Fruit fly (Drosophila melanogaster) whole organism, embryonic: Measurements from ENCODE around the gene UbcE2H.

Experiments used
- Atf-2 ChIP-seq: fragments of 200-800 bp; sonication (Bioruptor generic); optimal IDR thresholded peaks from 2 replicates; lab custom pipeline; 2016; ENCODE audit warnings: missing biosample characterization, missing genetic modification characterization
- Awh ChIP-seq: fragments of 200-800 bp; sonication (Bioruptor generic); IDR thresholded peaks from 2 replicates; pipeline ENCODE4, ENCODE4 v1.3.6; 2022; ENCODE audit warnings: missing biosample characterization, missing genetic modification characterization
- CG10979 ChIP-seq: fragments of 200-800 bp; sonication (Bioruptor generic); optimal IDR thresholded peaks from 2 replicates; lab custom pipeline; 2018; ENCODE audit warnings: missing biosample characterization, mild to moderate bottlenecking, missing genetic modification characterization, moderate library complexity
- CG11696 ChIP-seq: fragments of 200-800 bp; sonication (Bioruptor generic); IDR thresholded peaks from 2 replicates; pipeline ENCODE4 v1.3.6; 2022; ENCODE audit warnings: missing biosample characterization, missing genetic modification characterization
- CG11723 ChIP-seq: fragments of 200-800 bp; sonication (Bioruptor generic); optimal IDR thresholded peaks from 2 replicates; lab custom pipeline; 2017; ENCODE audit warnings: missing biosample characterization, mild to moderate bottlenecking, missing genetic modification characterization
- CG12104 ChIP-seq: fragments of 200-800 bp; sonication (Bioruptor generic); optimal IDR thresholded peaks from 3 replicates; lab custom pipeline; 2016; ENCODE audit warnings: missing biosample characterization, missing genetic modification characterization
- CG13775 ChIP-seq: fragments of 200-800 bp; sonication (Bioruptor generic); optimal IDR thresholded peaks from 3 replicates; lab custom pipeline; 2017; ENCODE audit warnings: missing biosample characterization, mild to moderate bottlenecking, missing genetic modification characterization
- CG14050 ChIP-seq: fragments of 200-800 bp; sonication (Bioruptor generic); IDR thresholded peaks from 3 replicates; pipeline ENCODE4 v1.3.6; 2022; ENCODE audit warnings: missing biosample characterization, missing genetic modification characterization
- CG14710 ChIP-seq: fragments of 200-800 bp; sonication (Bioruptor generic); optimal IDR thresholded peaks from 3 replicates; lab custom pipeline; 2019; ENCODE audit warnings: missing biosample characterization, mild to moderate bottlenecking, missing genetic modification characterization, moderate library complexity
- CG14860 ChIP-seq: fragments of 200-800 bp; sonication (Bioruptor generic); IDR thresholded peaks from 3 replicates; pipeline ENCODE4 v1.3.6; 2022; ENCODE audit warnings: missing biosample characterization, missing genetic modification characterization; ENCODE audit not compliant: partially characterized antibody
- CG17361 ChIP-seq: fragments of 200-800 bp; sonication (Bioruptor generic); IDR thresholded peaks from 3 replicates; pipeline ENCODE4 v1.3.6; 2022; ENCODE audit warnings: missing biosample characterization, missing genetic modification characterization
- CG17912 ChIP-seq: fragments of 200-800 bp; sonication (Bioruptor generic); optimal IDR thresholded peaks from 2 replicates; lab custom pipeline; 2018; ENCODE audit warnings: missing biosample characterization, mild to moderate bottlenecking, missing genetic modification characterization
- CG30020 ChIP-seq: fragments of 200-800 bp; optimal IDR thresholded peaks from 2 replicates; lab custom pipeline; 2019; ENCODE audit warnings: missing biosample characterization, mild to moderate bottlenecking, missing genetic modification characterization, moderate library complexity
- CG33557 ChIP-seq: fragments of 200-800 bp; sonication (Bioruptor generic); optimal IDR thresholded peaks from 2 replicates; lab custom pipeline; 2019; ENCODE audit warnings: missing biosample characterization, mild to moderate bottlenecking, missing genetic modification characterization, moderate library complexity
- CG4404 ChIP-seq: fragments of 200-800 bp; sonication (Bioruptor generic); IDR thresholded peaks from 2 replicates; pipeline ENCODE4 v1.3.6; 2022; ENCODE audit warnings: missing biosample characterization, missing genetic modification characterization
- CG4424 ChIP-seq: fragments of 200-800 bp; sonication (Bioruptor generic); optimal IDR thresholded peaks from 3 replicates; lab custom pipeline; 2016; ENCODE audit warnings: missing biosample characterization, missing genetic modification characterization
- CG6654 ChIP-seq: fragments of 200-800 bp; sonication (Bioruptor generic); optimal IDR thresholded peaks from 2 replicates; lab custom pipeline; 2017; ENCODE audit warnings: missing biosample characterization, mild to moderate bottlenecking, missing genetic modification characterization
- CG7271 ChIP-seq: fragments of 200-800 bp; sonication (Bioruptor generic); optimal IDR thresholded peaks from 2 replicates; lab custom pipeline; 2018; ENCODE audit warnings: missing biosample characterization, mild to moderate bottlenecking, missing genetic modification characterization, moderate library complexity
- CG8290 ChIP-seq, 3 experiments: fragments of 200-800 bp; sonication (Bioruptor generic); optimal IDR thresholded peaks; 2 replicates each; lab custom pipeline; 2016 to 2019; ENCODE audit warnings: missing biosample characterization in 3 of 3, missing genetic modification characterization in 3 of 3, mild to moderate bottlenecking in 2 of 3, moderate library complexity in 1 of 3
- CG8388 ChIP-seq: fragments of 200-800 bp; sonication (Bioruptor generic); optimal IDR thresholded peaks from 2 replicates; lab custom pipeline; 2019; ENCODE audit warnings: missing biosample characterization, mild to moderate bottlenecking, missing genetic modification characterization, moderate library complexity
- D ChIP-seq, 2 experiments: fragments of 200-800 bp in 1 of 2; fragments of >200 bp in 1 of 2; sonication (Bioruptor generic) in 1 of 2; optimal IDR thresholded peaks; 2 replicates in 1 of 2; 3 replicates in 1 of 2; lab custom pipeline; 2017; ENCODE audit warnings: mild to moderate bottlenecking in 1 of 2, missing biosample characterization in 1 of 2, missing genetic modification characterization in 1 of 2, missing genetic modification reagents in 1 of 2
- Dip2 ChIP-seq: fragments of 200-800 bp; sonication (Bioruptor generic); IDR thresholded peaks from 2 replicates; pipeline ENCODE4 v1.3.6; 2022; ENCODE audit warnings: missing biosample characterization, missing genetic modification characterization
- Dll ChIP-seq: fragments of 200-800 bp; sonication (Bioruptor generic); IDR thresholded peaks from 4 replicates; pipeline ENCODE4 v1.3.6; 2022; ENCODE audit warnings: missing biosample characterization, missing genetic modification characterization; ENCODE audit not compliant: partially characterized antibody
- Eip74EF ChIP-seq, 2 experiments: fragments of 200-800 bp in 1 of 2; fragments of >200 bp in 1 of 2; sonication (Bioruptor generic) in 1 of 2; optimal IDR thresholded peaks; 2 replicates each; lab custom pipeline; 2017 to 2019; ENCODE audit warnings: missing biosample characterization in 2 of 2, missing genetic modification characterization in 2 of 2, mild to moderate bottlenecking in 1 of 2, moderate library complexity in 1 of 2
- Elba2 ChIP-seq: fragments of 200-800 bp; sonication (Bioruptor generic); optimal IDR thresholded peaks from 3 replicates; lab custom pipeline; 2016; ENCODE audit warnings: missing biosample characterization, missing genetic modification characterization
- Gsc ChIP-seq: fragments of 200-800 bp; sonication (Bioruptor generic); IDR thresholded peaks from 2 replicates; pipeline ENCODE4 v1.3.6; 2022; ENCODE audit warnings: missing biosample characterization, missing genetic modification characterization
- Hr51 ChIP-seq, 2 experiments: fragments of 200-800 bp; sonication (Bioruptor generic); optimal IDR thresholded peaks; 2 replicates in 1 of 2; 3 replicates in 1 of 2; lab custom pipeline; 2016 to 2018; ENCODE audit warnings: missing biosample characterization in 2 of 2, missing genetic modification characterization in 2 of 2, mild to moderate bottlenecking in 1 of 2, moderate library complexity in 1 of 2
- Lim3 ChIP-seq: fragments of 200-800 bp; sonication (Bioruptor generic); IDR thresholded peaks from 2 replicates; pipeline ENCODE4 v1.3.6; 2022; ENCODE audit warnings: missing biosample characterization, missing genetic modification characterization
- Six4 ChIP-seq: fragments of 200-800 bp; sonication (Bioruptor generic); optimal IDR thresholded peaks from 2 replicates; lab custom pipeline; 2016; ENCODE audit warnings: missing biosample characterization, missing genetic modification characterization
- Sox100B ChIP-seq: fragments of 200-800 bp; sonication (Bioruptor generic); optimal IDR thresholded peaks from 3 replicates; lab custom pipeline; 2018; ENCODE audit warnings: missing biosample characterization, mild to moderate bottlenecking, missing genetic modification characterization
- Tbp ChIP-seq: fragments of >200 bp; optimal IDR thresholded peaks from 2 replicates; lab custom pipeline; 2018; ENCODE audit warnings: missing biosample characterization, missing genetic modification characterization
- Xrp1 ChIP-seq: fragments of 200-800 bp; sonication (Bioruptor generic); IDR thresholded peaks from 2 replicates; pipeline ENCODE4 v1.3.6; 2022; ENCODE audit warnings: missing biosample characterization, missing genetic modification characterization
- bab2 ChIP-seq: fragments of 200-800 bp; sonication (Bioruptor generic); optimal IDR thresholded peaks from 2 replicates; lab custom pipeline; 2016; ENCODE audit warnings: missing biosample characterization, missing genetic modification characterization
- bowl ChIP-seq: fragments of 200-800 bp; sonication (Bioruptor generic); IDR thresholded peaks from 2 replicates; pipeline ENCODE4 v1.3.6; 2022; ENCODE audit warnings: missing biosample characterization, missing genetic modification characterization
- danr ChIP-seq: fragments of 200-800 bp; sonication (Bioruptor generic); IDR thresholded peaks from 2 replicates; pipeline ENCODE4 v1.3.6; 2022; ENCODE audit warnings: missing biosample characterization, missing genetic modification characterization
- dati ChIP-seq: fragments of 200-800 bp; sonication (Bioruptor generic); IDR thresholded peaks from 2 replicates; pipeline ENCODE4 v1.3.6; 2022; ENCODE audit warnings: missing biosample characterization, missing genetic modification characterization
- dpn ChIP-seq, 2 experiments: fragments of 200-800 bp; sonication (Bioruptor generic); optimal IDR thresholded peaks; 3 replicates each; lab custom pipeline; 2016; ENCODE audit warnings: missing biosample characterization in 2 of 2, missing genetic modification characterization in 2 of 2
- fru ChIP-seq: fragments of >200 bp; optimal IDR thresholded peaks from 2 replicates; lab custom pipeline; 2017
- otp ChIP-seq: fragments of 200-800 bp; sonication (Bioruptor generic); IDR thresholded peaks from 3 replicates; pipeline ENCODE4, ENCODE4 v1.3.6; 2022; ENCODE audit warnings: missing biosample characterization, missing genetic modification characterization
- pan ChIP-seq, 4 experiments: fragments of >200 bp in 3 of 4; fragments of 200-800 bp in 1 of 4; sonication (Bioruptor generic) in 1 of 4; optimal IDR thresholded peaks in 3 of 4; IDR thresholded peaks in 1 of 4; 2 replicates each; pipeline versions ENCODE4 v1.3.6 to Lab custom; 2017 to 2022; ENCODE audit warnings: missing biosample characterization in 2 of 4, missing genetic modification characterization in 2 of 4, mixed read lengths in 1 of 4
- pb ChIP-seq: fragments of 200-800 bp; sonication (Bioruptor generic); optimal IDR thresholded peaks from 3 replicates; lab custom pipeline; 2016; ENCODE audit warnings: missing biosample characterization, missing genetic modification characterization
- pnt ChIP-seq: fragments of 200-800 bp; sonication (Bioruptor generic); optimal IDR thresholded peaks from 3 replicates; lab custom pipeline; 2016; ENCODE audit warnings: missing biosample characterization, missing genetic modification characterization
- seq ChIP-seq: fragments of 200-800 bp; sonication (Bioruptor generic); IDR thresholded peaks from 2 replicates; pipeline ENCODE4 v1.3.6; 2022; ENCODE audit warnings: missing biosample characterization, missing genetic modification characterization
- sim ChIP-seq: fragments of 200-800 bp; sonication (Bioruptor generic); IDR thresholded peaks from 2 replicates; pipeline ENCODE4 v1.3.6; 2022; ENCODE audit warnings: missing biosample characterization, missing genetic modification characterization
- tgo ChIP-seq: fragments of 200-800 bp; sonication (Bioruptor generic); IDR thresholded peaks from 3 replicates; pipeline ENCODE4 v1.3.6; 2022; ENCODE audit warnings: missing biosample characterization, missing genetic modification characterization
- tup ChIP-seq: fragments of 200-800 bp; sonication (Bioruptor generic); optimal IDR thresholded peaks from 2 replicates; lab custom pipeline; 2016; ENCODE audit warnings: missing biosample characterization, mild to moderate bottlenecking, missing genetic modification characterization, moderate library complexity
- unc-4 ChIP-seq: fragments of 200-800 bp; sonication (Bioruptor generic); IDR thresholded peaks from 2 replicates; pipeline ENCODE4 v1.3.6; 2022; ENCODE audit warnings: missing biosample characterization, missing genetic modification characterization; ENCODE audit not compliant: partially characterized antibody
- z ChIP-seq: fragments of 200-800 bp; sonication (Bioruptor generic); IDR thresholded peaks from 3 replicates; pipeline ENCODE4 v1.3.6; 2022; ENCODE audit warnings: missing biosample characterization, missing genetic modification characterization
- zfh1 ChIP-seq: fragments of 200-800 bp; sonication (Bioruptor generic); IDR thresholded peaks from 3 replicates; pipeline ENCODE4 v1.3.6; 2022; ENCODE audit warnings: missing biosample characterization, missing genetic modification characterization
- zfh2 ChIP-seq: fragments of 200-800 bp; sonication (Bioruptor generic); optimal IDR thresholded peaks from 2 replicates; lab custom pipeline; 2016; ENCODE audit warnings: missing biosample characterization, missing genetic modification characterization

Gene UbcE2H

dm6 chrX:8115717-8116311 lies 21.9 kb upstream of the UbcE2H start, which contains the start of gene Gclc:
TSS of gene Gclc (minus strand) at chrX:8116147.
- TF ChIP-seq pnt (GFP tag; lab: Kevin White, UChicago): no peak
- no peak for TF ChIP-seq CG11723 (GFP tag; lab: Kevin White, UChicago)
- TF ChIP-seq zfh1 (GFP tag; lab: Robert Waterston, UW): no peak
- no peak for TF ChIP-seq CG14710 (tag; lab: Kevin White, UChicago)
- no peak for TF ChIP-seq tup
- no peak for TF ChIP-seq CG33557 (GFP tag; lab: Kevin White, UChicago)
- TF ChIP-seq pan (optimal IDR thresholded peaks at IDR 0.05; lab: Kevin White, UChicago): no peak
- TF ChIP-seq pan (GFP tag; optimal IDR thresholded peaks at IDR 0.05 in 1 of 2, IDR thresholded peaks at IDR 0.05 in 1 of 2): no peak
- TF ChIP-seq Sox100B (GFP tag; lab: Kevin White, UChicago): no peak
- TF ChIP-seq danr (GFP tag; lab: Robert Waterston, UW): no peak
- TF ChIP-seq Gsc (GFP tag; lab: Robert Waterston, UW): no peak
- peak; percentile 50; the same call in 1 of the 4 replicates for TF ChIP-seq Dll (GFP tag; lab: Robert Waterston, UW)
- TF ChIP-seq Lim3 (GFP tag; lab: Robert Waterston, UW): no peak
- TF ChIP-seq CG4404: no peak
- no peak for TF ChIP-seq CG8290 (GFP tag; optimal IDR thresholded peaks at IDR 0.05; lab: Kevin White, UChicago)
- peak in 1 of 2 experiments; percentile 13 for TF ChIP-seq CG8290 (tag; optimal IDR thresholded peaks at IDR 0.05; lab: Kevin White, UChicago)
- TF ChIP-seq unc-4 (GFP tag; lab: Robert Waterston, UW): peak; percentile 52; the same call in 1 of the 2 replicates
- TF ChIP-seq CG17912: no peak
- TF ChIP-seq Atf-2: no peak
- TF ChIP-seq bab2 (GFP tag; lab: Kevin White, UChicago): no peak
- no peak for TF ChIP-seq zfh2 (GFP tag; lab: Kevin White, UChicago)
- TF ChIP-seq Awh: no peak
- TF ChIP-seq CG6654 (GFP tag; lab: Kevin White, UChicago): no peak
- no peak for TF ChIP-seq pb (GFP tag; lab: Kevin White, UChicago)
- TF ChIP-seq seq (GFP tag; lab: Robert Waterston, UW): no peak
- no peak for TF ChIP-seq CG17361 (GFP tag; lab: Robert Waterston, UW)
- TF ChIP-seq dpn (GFP tag; optimal IDR thresholded peaks at IDR 0.05; lab: Kevin White, UChicago): no peak
- no peak for TF ChIP-seq CG30020 (tag; lab: Kevin White, UChicago)
- TF ChIP-seq D (optimal IDR thresholded peaks at IDR 0.05; lab: Kevin White, UChicago): no peak
- TF ChIP-seq D (GFP tag; optimal IDR thresholded peaks at IDR 0.05; lab: Kevin White, UChicago): no peak
- no peak for TF ChIP-seq CG4424 (GFP tag; lab: Kevin White, UChicago)
- no peak for TF ChIP-seq otp
- no peak for TF ChIP-seq sim (GFP tag; lab: Robert Waterston, UW)
- no peak for TF ChIP-seq Tbp
- no peak for TF ChIP-seq CG14050 (GFP tag; lab: Robert Waterston, UW)
- TF ChIP-seq dati: no peak
- no peak for TF ChIP-seq CG7271
- TF ChIP-seq fru (lab: Kevin White, UChicago): no peak
- peak in 1 of 2 experiments; percentile 1 for TF ChIP-seq Eip74EF (GFP tag; optimal IDR thresholded peaks at IDR 0.05; lab: Kevin White, UChicago)
- no peak for TF ChIP-seq CG11696 (GFP tag; lab: Robert Waterston, UW)
- no peak for TF ChIP-seq Dip2 (GFP tag; lab: Robert Waterston, UW)
- TF ChIP-seq CG10979: no peak
- TF ChIP-seq Six4 (GFP tag; lab: Kevin White, UChicago): no peak
- TF ChIP-seq CG12104: no peak
- no peak for TF ChIP-seq z
- no peak for TF ChIP-seq Xrp1 (GFP tag; lab: Robert Waterston, UW)
- TF ChIP-seq CG13775 (GFP tag; lab: Kevin White, UChicago): no peak
- peak; percentile 55 for TF ChIP-seq Elba2
- TF ChIP-seq tgo (GFP tag; lab: Robert Waterston, UW): no peak
- no peak for TF ChIP-seq CG14860 (GFP tag; lab: Robert Waterston, UW)
- no peak for TF ChIP-seq CG8388
- no peak for TF ChIP-seq bowl (GFP tag; lab: Robert Waterston, UW)
- no peak for TF ChIP-seq Hr51 (GFP tag; optimal IDR thresholded peaks at IDR 0.05; lab: Kevin White, UChicago)
